Fruit fly (Drosophila melanogaster): ENCODE measurements around the gene CG14570.
A peak's percentile ranks its signal among the peaks of the same experiment; 100 is the strongest.

CG14570 gene

DNA sequence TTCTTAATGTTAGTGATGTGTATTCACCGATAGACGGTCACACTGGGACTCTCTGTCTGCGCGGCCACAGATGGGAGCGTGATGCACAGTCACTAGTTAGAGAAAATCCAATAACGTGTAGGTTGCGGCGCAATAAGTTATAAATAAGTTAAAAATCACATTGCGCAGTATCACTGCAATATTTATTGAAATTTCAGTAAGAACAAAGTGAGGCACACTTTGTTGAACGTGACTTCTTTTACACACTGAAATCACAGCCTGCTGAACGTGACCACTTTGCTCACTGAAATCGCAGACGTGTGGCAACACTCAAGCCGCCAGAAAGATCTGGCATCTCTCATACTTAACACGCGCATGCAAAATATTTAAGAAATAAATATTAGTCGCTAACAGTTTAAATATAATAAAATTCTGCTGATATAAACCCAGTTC lies 1.6 kb downstream of the CG14570 start, which contains the start of the genes CG11247 and Polr2H (continued):
- TF ChIP-seq CG13624 (GFP tag; optimal IDR thresholded peaks at IDR 0.05) (peak; percentile 96), CG7786 (GFP tag; optimal IDR thresholded peaks at IDR 0.05) (peak; percentile 95), Jarid2 (GFP tag; optimal IDR thresholded peaks at IDR 0.05) (peak; percentile 47), sd (tag; optimal IDR thresholded peaks at IDR 0.05) (no peak), Hr3 (GFP tag; optimal IDR thresholded peaks at IDR 0.05) (peak; percentile 94), twi (tag; optimal IDR thresholded peaks at IDR 0.05) (peak; percentile 83), zf30C (GFP tag; optimal IDR thresholded peaks at IDR 0.05) (no peak), her (GFP tag; optimal IDR thresholded peaks at IDR 0.05) (peak; percentile 84), Rfx (GFP tag; IDR thresholded peaks at IDR 0.05) (peak; percentile 96), Sry-δ (GFP tag; optimal IDR thresholded peaks at IDR 0.05) (peak; percentile 99), Lpt (GFP tag; optimal IDR thresholded peaks at IDR 0.05) (no peak), kay (GFP tag; optimal IDR thresholded peaks at IDR 0.05) (peak; percentile 72), CG30431 (GFP tag; optimal IDR thresholded peaks at IDR 0.05) (peak; percentile 90), bsh (GFP tag; optimal IDR thresholded peaks at IDR 0.05) (peak in 1 of 2 experiments; percentile 85), cwo (GFP tag; optimal IDR thresholded peaks at IDR 0.05) (peak; percentile 40), CG6683 (GFP tag; optimal IDR thresholded peaks at IDR 0.05) (no peak), crp (GFP tag; optimal IDR thresholded peaks at IDR 0.05) (peak in 1 of 2 experiments; percentile 66), Nf-YB (GFP tag; optimal IDR thresholded peaks at IDR 0.05) (peak; percentile 52), ci (GFP tag; IDR thresholded peaks at IDR 0.05) (peak; percentile 92), bowl (GFP tag; IDR thresholded peaks at IDR 0.05) (peak; percentile 69; the same call in 1 of the 2 replicates), dmrt11E (tag; optimal IDR thresholded peaks at IDR 0.05) (peak; percentile 89), CG7839 (tag; optimal IDR thresholded peaks at IDR 0.05) (peak; percentile 89), CG3838 (GFP tag; optimal IDR thresholded peaks at IDR 0.05) (peak; percentile 78), CG7271 (tag; optimal IDR thresholded peaks at IDR 0.05) (peak; percentile 60), fu2 (GFP tag; optimal IDR thresholded peaks at IDR 0.05) (peak; percentile 95), h (optimal IDR thresholded peaks at IDR 0.05) (no peak), CG12071 (GFP tag; optimal IDR thresholded peaks at IDR 0.05) (peak; percentile 51), pnt (GFP tag; optimal IDR thresholded peaks at IDR 0.05) (peak; percentile 97), CG5953 (GFP tag; IDR thresholded peaks at IDR 0.05) (0 out of 2 replicates have a peak, but pooled peaks have one; percentile 62), ssp (GFP tag; IDR thresholded peaks at IDR 0.05) (peak; percentile 93), B-H1 (GFP tag; IDR thresholded peaks at IDR 0.05) (peak; percentile 86), dysf (GFP tag; IDR thresholded peaks at IDR 0.05) (peak; percentile 94), Kr (GFP tag; optimal IDR thresholded peaks at IDR 0.05) (no peak), dati (GFP tag; IDR thresholded peaks at IDR 0.05) (peak; percentile 64; the same call in 1 of the 2 replicates), Hand (GFP tag; optimal IDR thresholded peaks at IDR 0.05) (no peak), CG9215 (GFP tag; IDR thresholded peaks at IDR 0.05) (peak; percentile 95), cg (GFP tag; optimal IDR thresholded peaks at IDR 0.05) (no peak), wdn (GFP tag; IDR thresholded peaks at IDR 0.05) (peak; percentile 86), Fer1 (GFP tag; optimal IDR thresholded peaks at IDR 0.05) (no peak), CG3726 (GFP tag; IDR thresholded peaks at IDR 0.05) (peak; percentile 83; the same call in 2 of the 3 replicates), pfk (GFP tag; optimal IDR thresholded peaks at IDR 0.05) (no peak), CG13123 (GFP tag; optimal IDR thresholded peaks at IDR 0.05) (peak; percentile 84), sna (GFP tag; IDR thresholded peaks at IDR 0.05; ENCODE audit: partially characterized antibody) (peak; percentile 77), run (tag; optimal IDR thresholded peaks at IDR 0.05) (no peak), HLH54F (GFP tag; optimal IDR thresholded peaks at IDR 0.05) (peak; percentile 97), Bgb (GFP tag; IDR thresholded peaks at IDR 0.05; ENCODE audit: partially characterized antibody) (peak; percentile 67), fd102C (GFP tag; optimal IDR thresholded peaks at IDR 0.05) (no peak), CG6765 (GFP tag; optimal IDR thresholded peaks at IDR 0.05) (no peak), Sox102F (GFP tag; optimal IDR thresholded peaks at IDR 0.05) (peak; percentile 89), CG11560 (tag; IDR thresholded peaks at IDR 0.05) (peak; percentile 82), CG9797 (GFP tag; optimal IDR thresholded peaks at IDR 0.05) (peak; percentile 90)
